Worm (Caenorhabditis elegans): Measurements from ENCODE around the gene clec-27.

Gene clec-27

ce11 chrV:16879532-16879931 is 25.1 kb downstream of the clec-27 start:
- TF ChIP-seq aly-2 (tag; optimal IDR thresholded peaks at IDR 0.05): no peak

DNA sequence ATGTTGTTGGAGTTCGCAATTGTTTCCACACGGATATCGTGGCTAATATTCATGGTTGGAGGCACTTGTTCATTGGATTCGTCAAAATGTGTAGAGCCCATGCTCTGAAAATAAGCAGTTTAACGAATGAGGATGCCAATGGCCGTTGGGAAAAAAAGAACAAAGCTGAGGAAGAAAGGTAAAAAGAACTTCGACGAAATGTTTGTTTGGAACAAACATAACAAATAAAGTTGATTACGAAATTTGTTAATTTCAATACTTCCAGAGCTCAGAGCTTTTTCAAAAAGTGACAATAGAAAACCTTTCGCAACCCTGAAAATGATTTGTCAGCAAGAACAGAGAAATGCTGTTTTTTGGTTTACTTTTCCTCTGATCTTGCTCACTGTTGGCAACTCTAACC is 25.6 kb downstream of the clec-27 start, which contains the start of gene F09C6.3:
Gene F09C6.3 (minus strand): TSS at position 101 of the 400 bp plus-strand sequence.
- no peak for TF ChIP-seq tbx-2 (tag; optimal IDR thresholded peaks at IDR 0.05)
- no peak for TF ChIP-seq ztf-11 (tag; optimal IDR thresholded peaks at IDR 0.05)
- no peak for TF ChIP-seq egl-5 (tag; optimal IDR thresholded peaks at IDR 0.05)
- no peak for TF ChIP-seq ama-1 (optimal IDR thresholded peaks at IDR 0.05)
- TF ChIP-seq lsy-12 (tag; optimal IDR thresholded peaks at IDR 0.05): no peak
- no peak for TF ChIP-seq ZK546.5 (tag; optimal IDR thresholded peaks at IDR 0.05)
- no peak for TF ChIP-seq snpc-4 (tag; optimal IDR thresholded peaks at IDR 0.05)
- TF ChIP-seq elt-2 (tag; optimal IDR thresholded peaks at IDR 0.05): no peak
- TF ChIP-seq ztf-4 (tag; optimal IDR thresholded peaks at IDR 0.05): no peak
- no peak for TF ChIP-seq nhr-25 (tag; optimal IDR thresholded peaks at IDR 0.05)
- no peak for TF ChIP-seq nfya-1 (tag; optimal IDR thresholded peaks at IDR 0.05; ENCODE audit: insufficient read depth)
- no peak for TF ChIP-seq elt-1 (tag; optimal IDR thresholded peaks at IDR 0.05)
- TF ChIP-seq hmg-11 (tag; optimal IDR thresholded peaks at IDR 0.05): no peak
- TF ChIP-seq unc-62 (GFP tag; optimal IDR thresholded peaks at IDR 0.05): no peak
- no peak for TF ChIP-seq fkh-2 (tag; optimal IDR thresholded peaks at IDR 0.05)
- TF ChIP-seq daf-12 (tag; optimal IDR thresholded peaks at IDR 0.05): no peak
- TF ChIP-seq nhr-77 (tag; optimal IDR thresholded peaks at IDR 0.05): no peak
- TF ChIP-seq R02D3.7 (tag; optimal IDR thresholded peaks at IDR 0.05): no peak
- no peak for TF ChIP-seq nhr-28 (tag; optimal IDR thresholded peaks at IDR 0.05)

DNA sequence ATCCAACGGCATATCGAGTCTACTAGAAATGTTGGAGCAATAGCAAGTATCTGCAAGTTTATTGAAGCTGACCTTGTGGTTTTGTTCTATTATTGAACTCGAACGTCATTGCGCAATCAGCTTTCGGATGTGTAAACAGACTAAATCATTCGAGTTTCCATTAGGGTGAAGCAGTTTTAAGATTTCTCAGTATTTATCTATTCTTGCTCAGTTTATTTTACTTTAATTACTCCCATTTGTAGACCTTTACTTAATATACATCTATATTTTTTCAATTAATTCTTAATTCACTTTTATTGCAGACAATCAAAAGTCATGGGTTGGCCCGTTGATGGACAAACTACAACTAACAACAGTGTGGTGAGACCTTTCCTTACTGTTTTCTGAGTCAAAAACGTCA is 26.2 kb downstream of the clec-27 start, which contains the start of gene F09C6.14:
Gene F09C6.14 (plus strand): TSS at position 301 of the 400 bp plus-strand sequence.
- TF ChIP-seq nhr-23 (tag; optimal IDR thresholded peaks at IDR 0.05) (no peak), elt-2 (tag; optimal IDR thresholded peaks at IDR 0.05) (no peak), elt-1 (tag; optimal IDR thresholded peaks at IDR 0.05) (no peak), ceh-28 (tag; optimal IDR thresholded peaks at IDR 0.05) (no peak), nhr-28 (tag; optimal IDR thresholded peaks at IDR 0.05) (no peak), unc-39 (tag; optimal IDR thresholded peaks at IDR 0.05) (no peak), tbx-2 (tag; optimal IDR thresholded peaks at IDR 0.05) (no peak), eor-1 (tag; optimal IDR thresholded peaks at IDR 0.05) (no peak), fkh-2 (tag; optimal IDR thresholded peaks at IDR 0.05) (no peak), egl-27 (tag; optimal IDR thresholded peaks at IDR 0.05) (no peak), ama-1 (optimal IDR thresholded peaks at IDR 0.05) (no peak), lsy-12 (tag; optimal IDR thresholded peaks at IDR 0.05) (no peak), lin-39 (tag; optimal IDR thresholded peaks at IDR 0.05) (no peak), nhr-76 (tag; optimal IDR thresholded peaks at IDR 0.05) (no peak)

ce11 chrV:16882260-16882918 is 28.0 kb downstream of the clec-27 start, which contains the start of the genes F09C6.11 and F09C6.12:
TSS of gene F09C6.11 (minus strand) at chrV:16882310.
TSS of gene F09C6.12 (plus strand) at chrV:16882868.
- peak; percentile 95 for TF ChIP-seq pha-4 (tag; optimal IDR thresholded peaks at IDR 0.05)
- no peak for TF ChIP-seq nhr-76 (tag; optimal IDR thresholded peaks at IDR 0.05)

DNA sequence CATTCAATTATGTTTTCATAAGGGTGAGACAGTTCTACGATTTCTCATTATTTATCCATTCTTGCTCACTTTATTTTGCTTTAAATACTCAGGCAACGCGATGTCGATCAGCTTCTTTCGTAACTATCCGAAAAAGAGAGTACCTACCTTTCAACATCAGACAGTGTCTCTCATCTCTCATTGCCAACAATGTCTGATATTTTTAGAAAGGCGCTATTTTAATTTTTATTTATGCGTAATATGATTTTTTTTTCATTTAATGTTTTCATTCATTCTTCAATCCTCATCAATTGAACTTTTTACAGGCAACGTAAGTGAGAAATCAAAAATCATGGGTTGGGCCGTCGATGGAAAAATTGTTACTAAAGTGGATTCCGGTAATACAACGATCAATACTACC is 30.3 kb downstream of the clec-27 start, which contains the start of gene F09C6.13:
Gene F09C6.13 (plus strand): TSS at position 301 of the 400 bp plus-strand sequence.
- TF ChIP-seq unc-39 (tag; optimal IDR thresholded peaks at IDR 0.05) (no peak), zag-1 (tag; optimal IDR thresholded peaks at IDR 0.05) (no peak), nhr-237 (tag; optimal IDR thresholded peaks at IDR 0.05) (no peak), hmg-11 (tag; optimal IDR thresholded peaks at IDR 0.05) (no peak), nhr-28 (tag; optimal IDR thresholded peaks at IDR 0.05) (no peak), fos-1 (tag; optimal IDR thresholded peaks at IDR 0.05) (no peak), lin-39 (tag; optimal IDR thresholded peaks at IDR 0.05) (no peak)

- TF ChIP-seq R02D3.7 (tag; optimal IDR thresholded peaks at IDR 0.05) (no peak), daf-12 (tag; optimal IDR thresholded peaks at IDR 0.05) (no peak), lsy-12 (tag; optimal IDR thresholded peaks at IDR 0.05) (no peak), zag-1 (tag; optimal IDR thresholded peaks at IDR 0.05) (no peak), lin-15B (tag; optimal IDR thresholded peaks at IDR 0.05) (no peak), ceh-9 (tag; optimal IDR thresholded peaks at IDR 0.05) (no peak), nhr-43 (tag; optimal IDR thresholded peaks at IDR 0.05; ENCODE audit: poor library complexity, severe bottlenecking) (no peak)
These were observed 34.4 kb downstream of the clec-27 start, which contains the start of the genes ifas-2 and fbxa-44 for ce11 chrV:16888788-16889325. TSS of gene ifas-2 (minus strand) at chrV:16888888. TSS of gene fbxa-44 (plus strand) at chrV:16889275.
